Fruit fly (Drosophila melanogaster): ENCODE data around the gene CG34043.

Gene CG34043

dm6 chr2L:10321036-10321583, 40.4 kb upstream of the CG34043 start (continued):
- TF ChIP-seq Oaz (GFP tag; IDR thresholded peaks at IDR 0.05) (no peak), CG17612 (GFP tag; IDR thresholded peaks at IDR 0.05) (no peak), Pdp1 (GFP tag; optimal IDR thresholded peaks at IDR 0.05) (peak in 1 of 2 experiments; percentile 69), CG43689 (GFP tag; IDR thresholded peaks at IDR 0.05) (no peak), dm (GFP tag; optimal IDR thresholded peaks at IDR 0.05) (no peak), CG10431 (GFP tag; optimal IDR thresholded peaks at IDR 0.05) (no peak), Sin3A (optimal IDR thresholded peaks at IDR 0.05) (no peak), ind (GFP tag; optimal IDR thresholded peaks at IDR 0.05) (no peak), CG3163 (GFP tag; optimal IDR thresholded peaks at IDR 0.05) (no peak), Drgx (GFP tag; IDR thresholded peaks at IDR 0.05) (no peak), CG42726 (GFP tag; IDR thresholded peaks at IDR 0.05; ENCODE audit: partially characterized antibody) (no peak; the same call in 1 of the 2 replicates), GATAe (GFP tag; conservative IDR thresholded peaks at IDR 0.05) (no peak), CG13775 (GFP tag; optimal IDR thresholded peaks at IDR 0.05) (no peak), NFAT (GFP tag; IDR thresholded peaks at IDR 0.05) (no peak), CG5245 (GFP tag; optimal IDR thresholded peaks at IDR 0.05) (no peak)

- TF ChIP-seq CG2199 (GFP tag; IDR thresholded peaks at IDR 0.05) (no peak), CG3163 (GFP tag; optimal IDR thresholded peaks at IDR 0.05) (no peak), Med (GFP tag) (peak; percentile 10), eve (GFP tag; optimal IDR thresholded peaks at IDR 0.05) (peak in 1 of 2 experiments; percentile 28), D19B (GFP tag; optimal IDR thresholded peaks at IDR 0.05) (peak; percentile 66), exex (tag; optimal IDR thresholded peaks at IDR 0.05) (peak; percentile 77), repo (GFP tag; optimal IDR thresholded peaks at IDR 0.05) (no peak), Pdp1 (GFP tag; optimal IDR thresholded peaks at IDR 0.05) (peak in 1 of 2 experiments; percentile 75), Mad (GFP tag; optimal IDR thresholded peaks at IDR 0.05) (no peak)
These were observed 39.6 kb upstream of the CG34043 start for dm6 chr2L:10320174-10320775.

dm6 chr2L:10315888-10316287, 35.2 kb upstream of the CG34043 start:
- TF ChIP-seq pb (GFP tag; optimal IDR thresholded peaks at IDR 0.05): no peak
- TF ChIP-seq Med (GFP tag): peak; percentile 6
- no peak for TF ChIP-seq tgo (GFP tag; IDR thresholded peaks at IDR 0.05)
- no peak for TF ChIP-seq toy (GFP tag; IDR thresholded peaks at IDR 0.05)
- no peak for TF ChIP-seq CG10147 (GFP tag; optimal IDR thresholded peaks at IDR 0.05)
- no peak for TF ChIP-seq CG1647 (GFP tag; optimal IDR thresholded peaks at IDR 0.05)
- TF ChIP-seq Dfd (GFP tag; optimal IDR thresholded peaks at IDR 0.05): no peak
- TF ChIP-seq CG8765 (GFP tag; IDR thresholded peaks at IDR 0.05): no peak
- peak; percentile 83 for TF ChIP-seq exex (tag; optimal IDR thresholded peaks at IDR 0.05)
- no peak for TF ChIP-seq crc (GFP tag; optimal IDR thresholded peaks at IDR 0.05)
- no peak for TF ChIP-seq nau (GFP tag; optimal IDR thresholded peaks at IDR 0.05)
- TF ChIP-seq grn (GFP tag; optimal IDR thresholded peaks at IDR 0.05): peak; percentile 45
- TF ChIP-seq lola (GFP tag; optimal IDR thresholded peaks at IDR 0.05): no peak
- no peak for TF ChIP-seq inv (GFP tag; IDR thresholded peaks at IDR 0.05; ENCODE audit: partially characterized antibody)
- TF ChIP-seq cato (GFP tag; optimal IDR thresholded peaks at IDR 0.05; ENCODE audit: borderline replicate concordance): no peak
- no peak for TF ChIP-seq CG14667 (GFP tag; IDR thresholded peaks at IDR 0.05)
- peak; percentile 82 for TF ChIP-seq CG34376 (GFP tag; optimal IDR thresholded peaks at IDR 0.05)
- peak in 1 of 2 experiments; percentile 55 for TF ChIP-seq Hr78 (GFP tag; optimal IDR thresholded peaks at IDR 0.05)
- 0 out of 4 replicates have a peak, but pooled peaks have one; percentile 21 for TF ChIP-seq chinmo (GFP tag; IDR thresholded peaks at IDR 0.05; ENCODE audit: partially characterized antibody)
- TF ChIP-seq CG7928 (GFP tag; optimal IDR thresholded peaks at IDR 0.05): no peak
- TF ChIP-seq Dbx (GFP tag; IDR thresholded peaks at IDR 0.05): no peak
- TF ChIP-seq Rx (GFP tag; IDR thresholded peaks at IDR 0.05): no peak
- peak; percentile 66 for TF ChIP-seq CG15479 (GFP tag; optimal IDR thresholded peaks at IDR 0.05)
- TF ChIP-seq CG8359 (GFP tag; optimal IDR thresholded peaks at IDR 0.05; ENCODE audit: borderline replicate concordance): no peak
- no peak for TF ChIP-seq CG31224 (GFP tag; IDR thresholded peaks at IDR 0.05)
- TF ChIP-seq CG11247 (GFP tag; IDR thresholded peaks at IDR 0.05): no peak
- no peak for TF ChIP-seq sna (GFP tag; IDR thresholded peaks at IDR 0.05; ENCODE audit: partially characterized antibody)
- no peak for TF ChIP-seq pum (GFP tag; optimal IDR thresholded peaks at IDR 0.05)
